Worm (Caenorhabditis elegans): ENCODE data around the gene R08A2.1.

DNA sequence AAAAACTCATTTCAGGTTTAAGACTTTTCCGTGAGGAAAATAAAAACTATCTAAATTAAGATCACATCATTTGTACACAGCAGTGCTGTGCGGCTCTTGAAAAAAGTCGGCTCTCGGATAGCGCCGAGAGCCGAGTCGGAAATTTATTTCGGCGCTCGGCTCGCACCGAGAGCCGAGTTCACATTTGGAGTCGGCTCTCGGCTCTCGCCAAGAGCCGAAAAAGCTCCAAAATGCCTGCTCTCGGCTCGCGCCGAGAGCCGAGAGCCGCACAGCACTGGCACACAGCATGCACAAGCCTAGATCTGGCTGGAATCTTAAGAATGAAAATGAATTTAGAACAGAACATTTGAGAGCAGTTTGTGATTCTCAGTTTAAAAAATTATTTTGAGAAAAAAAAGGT, 27.6 kb upstream of the R08A2.1 start:
- TF ChIP-seq unc-39 (tag; optimal IDR thresholded peaks at IDR 0.05): no peak
- TF ChIP-seq ceh-39 (tag; optimal IDR thresholded peaks at IDR 0.05): no peak
- no peak for TF ChIP-seq ztf-11 (tag; optimal IDR thresholded peaks at IDR 0.05)
- TF ChIP-seq lsy-2 (tag; optimal IDR thresholded peaks at IDR 0.05): no peak
- TF ChIP-seq snpc-4 (tag; optimal IDR thresholded peaks at IDR 0.05): no peak

Data from whole organism, mixed stage, embryonic.